Worm (Caenorhabditis elegans) whole organism, L4 larva: ENCODE results near the gene sex-1.

Source experiments
- lin-38 ChIP-seq: fragments of 200-800 bp; sonication (Bioruptor generic); IDR thresholded peaks from 2 replicates; pipeline ENCODE4 v1.3.6; 2022; ENCODE audit warnings: missing genetic modification reagents, missing genetic modification characterization, missing compliant biosample characterization
- pqm-1 ChIP-seq: sonication (generic microtip); optimal IDR thresholded peaks from 2 replicates; lab custom pipeline; 2017; ENCODE audit warnings: missing biosample characterization, missing genetic modification characterization

- TF ChIP-seq lin-38 (GFP tag; lab: Robert Waterston, UW), result no peak
- no peak for TF ChIP-seq pqm-1 (tag; lab: Kevin White, UChicago)
Measured at ce11 chrX:10205321-10205720, at the start of gene sex-1.
